Worm (Caenorhabditis elegans): Measurements from ENCODE around the gene msrp-6.
"Not testable (repeated sequence)": the region's sequence is repeated elsewhere in the genome, so short reads cannot be mapped to it uniquely, and the experiment has no call there.

- TF ChIP-seq snpc-4 (tag; optimal IDR thresholded peaks at IDR 0.05); unc-39 (tag; optimal IDR thresholded peaks at IDR 0.05); ama-1 (optimal IDR thresholded peaks at IDR 0.05); unc-62 (GFP tag; optimal IDR thresholded peaks at IDR 0.05); zag-1 (tag; optimal IDR thresholded peaks at IDR 0.05); egl-27 (tag; optimal IDR thresholded peaks at IDR 0.05); gmeb-1 (tag; optimal IDR thresholded peaks at IDR 0.05); elt-1 (tag; optimal IDR thresholded peaks at IDR 0.05); alr-1 (tag; optimal IDR thresholded peaks at IDR 0.05): not testable (repeated sequence)
Measured at ce11 chrII:2665081-2665480, 45.8 kb downstream of the msrp-6 start, which contains the start of gene F22E5.2.
